Worm (Caenorhabditis elegans): ENCODE data around the gene F54B3.1.
A peak's percentile ranks its signal among the peaks of the same experiment; 100 is the strongest.

F54B3.1 gene

DNA sequence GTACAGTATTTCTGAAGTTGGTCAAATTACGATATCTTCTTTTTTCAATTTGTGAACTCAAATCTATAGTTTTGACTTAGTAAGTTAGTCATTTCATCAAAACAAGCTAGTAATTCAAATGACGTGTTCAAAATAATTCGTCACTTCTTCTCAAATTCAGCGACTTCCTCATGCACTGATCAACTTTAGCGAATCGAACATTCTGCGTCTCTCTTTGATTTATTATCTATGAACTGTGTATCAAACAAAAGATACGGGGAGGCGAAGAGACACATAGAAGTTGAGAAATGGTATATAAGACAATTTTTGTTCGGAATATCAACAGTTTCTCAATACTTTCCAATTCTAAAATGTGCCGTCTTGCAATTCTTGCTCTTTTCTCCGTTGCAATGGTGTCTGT is 60.9 kb downstream of the F54B3.1 start, which contains the start of gene srlf-34:
Gene srlf-34, plus strand, starts transcription at position 321 of the 400 bp plus-strand sequence.
- TF ChIP-seq efl-1 (optimal IDR thresholded peaks at IDR 0.05) (no peak), efl-1 (GFP tag; optimal IDR thresholded peaks at IDR 0.05 in 1 of 2) (peak in 1 of 2 experiments; percentile 10), pax-3 (tag; optimal IDR thresholded peaks at IDR 0.05) (no peak), irx-1 (tag; optimal IDR thresholded peaks at IDR 0.05) (no peak), ceh-90 (tag; optimal IDR thresholded peaks at IDR 0.05) (no peak), nhr-85 (tag) (peak; percentile 76), lsy-2 (tag; optimal IDR thresholded peaks at IDR 0.05) (no peak), pag-3 (tag; optimal IDR thresholded peaks at IDR 0.05; ENCODE audit: borderline replicate concordance, insufficient read depth) (no peak)

DNA sequence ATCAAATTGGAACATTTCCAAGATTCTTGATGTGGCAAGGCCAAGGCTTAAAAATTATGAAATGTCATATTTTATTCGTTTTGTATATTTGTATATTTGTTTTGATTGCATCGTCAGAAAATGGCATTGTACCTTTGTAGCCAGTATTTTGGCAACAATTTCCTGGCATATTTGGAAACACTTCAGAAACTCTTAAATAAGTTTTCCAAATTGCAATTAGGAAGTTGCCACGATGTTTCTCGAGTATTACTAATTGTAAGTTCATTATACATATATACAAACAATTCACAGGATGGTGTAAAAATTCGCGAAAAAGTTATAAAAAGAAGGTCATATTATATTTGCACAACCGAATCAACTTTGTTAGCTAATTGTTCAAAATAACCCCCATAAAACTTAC is 64.2 kb downstream of the F54B3.1 start, which contains the start of gene idpp-8:
Gene idpp-8, plus strand, starts transcription at position 301 of the 400 bp plus-strand sequence.
- TF ChIP-seq elt-2 (tag; optimal IDR thresholded peaks at IDR 0.05) (no peak), C16A3.4 (tag; optimal IDR thresholded peaks at IDR 0.05) (no peak), tbx-2 (tag; optimal IDR thresholded peaks at IDR 0.05) (no peak), unc-86 (tag; optimal IDR thresholded peaks at IDR 0.05) (no peak), skn-1 (tag; optimal IDR thresholded peaks at IDR 0.05) (no peak), dsc-1 (tag; optimal IDR thresholded peaks at IDR 0.05) (no peak), ets-5 (GFP tag; IDR thresholded peaks at IDR 0.05) (no peak), fkh-10 (GFP tag; optimal IDR thresholded peaks at IDR 0.05) (no peak), ceh-82 (tag; optimal IDR thresholded peaks at IDR 0.05) (no peak), hlh-4 (tag; optimal IDR thresholded peaks at IDR 0.05) (no peak), lin-39 (tag; optimal IDR thresholded peaks at IDR 0.05) (no peak), sptf-1 (tag; optimal IDR thresholded peaks at IDR 0.05) (no peak), nhr-76 (tag; optimal IDR thresholded peaks at IDR 0.05) (no peak)

DNA sequence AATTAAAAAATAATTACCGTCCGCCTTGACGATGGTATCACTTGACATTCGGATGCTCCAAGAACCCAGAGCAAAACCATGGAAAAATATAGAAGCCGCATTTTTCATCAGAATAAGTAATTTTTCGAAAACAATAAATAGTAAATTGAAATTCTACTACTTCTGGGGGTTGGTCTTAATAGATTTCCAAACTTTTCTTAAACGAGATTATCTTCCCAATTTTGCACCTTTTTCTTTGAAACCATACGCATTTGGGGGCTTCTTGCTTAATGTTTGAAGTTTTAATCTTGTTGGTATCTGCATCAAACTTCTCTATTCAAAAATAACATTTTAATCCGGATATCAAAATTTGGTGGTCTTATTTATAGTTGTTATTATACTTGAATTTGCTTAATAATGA is 65.1 kb downstream of the F54B3.1 start, which contains the start of gene gcy-5:
Gene gcy-5, minus strand, starts transcription at position 101 of the 400 bp plus-strand sequence.
- no peak for TF ChIP-seq lin-15B (tag; optimal IDR thresholded peaks at IDR 0.05)
- TF ChIP-seq mep-1 (tag; optimal IDR thresholded peaks at IDR 0.05), result no peak
- TF ChIP-seq mef-2 (tag; optimal IDR thresholded peaks at IDR 0.05), result no peak

DNA sequence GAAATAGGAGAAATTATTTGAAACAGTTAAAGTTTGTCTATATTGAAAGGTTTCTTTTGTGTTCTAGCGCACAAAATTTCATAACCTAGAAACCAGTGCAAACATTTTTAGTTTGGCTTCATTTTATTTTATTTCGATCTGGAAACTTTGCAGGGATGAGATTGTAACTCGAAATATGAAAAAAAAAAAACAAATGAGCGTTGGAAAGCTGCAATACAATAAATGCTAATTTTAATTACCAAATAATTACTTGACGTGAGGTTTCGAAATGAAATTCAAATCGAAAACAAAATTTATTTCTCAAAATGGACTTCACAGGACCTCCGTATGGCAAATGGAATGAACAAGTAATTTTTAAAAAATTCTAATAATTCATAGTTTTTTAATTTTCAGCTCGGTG is 65.9 kb downstream of the F54B3.1 start, which contains the start of gene M02G9.4:
Gene M02G9.4, plus strand, starts transcription at position 301 of the 400 bp plus-strand sequence.
- TF ChIP-seq pax-3 (tag; optimal IDR thresholded peaks at IDR 0.05) (no peak), ceh-88 (GFP tag; IDR thresholded peaks at IDR 0.05) (no peak), nhr-47 (tag; optimal IDR thresholded peaks at IDR 0.05) (no peak), sup-37 (GFP tag; optimal IDR thresholded peaks at IDR 0.05) (no peak), mep-1 (tag; optimal IDR thresholded peaks at IDR 0.05) (no peak), sptf-1 (tag; optimal IDR thresholded peaks at IDR 0.05) (no peak)
